Worm (Caenorhabditis elegans) whole organism, L2 larva: ENCODE data around the gene pac-1.

ENCODE experiments used
- F13H6.1 ChIP-seq: sonication (generic microtip); optimal IDR thresholded peaks from 2 replicates; lab custom pipeline; 2016; ENCODE audit warnings: missing genetic modification characterization, missing compliant biosample characterization
- alr-1 ChIP-seq: fragments of 150-350 bp; optimal IDR thresholded peaks from 2 replicates; lab custom pipeline; 2014; ENCODE audit warnings: missing biosample characterization, missing genetic modification characterization
- ama-1 ChIP-seq: fragments of 150-350 bp; optimal IDR thresholded peaks from 2 replicates; lab custom pipeline; 2018; ENCODE audit warnings: inconsistent platforms
- blmp-1 ChIP-seq: sonication (generic microtip); optimal IDR thresholded peaks from 2 replicates; lab custom pipeline; 2017; ENCODE audit warnings: missing genetic modification characterization, mild to moderate bottlenecking, missing compliant biosample characterization, antibody characterized with exemption, moderate library complexity; ENCODE audit not compliant: insufficient read depth
- crh-2 ChIP-seq: sonication (generic microtip); optimal IDR thresholded peaks from 2 replicates; lab custom pipeline; 2017; ENCODE audit warnings: missing biosample characterization, missing genetic modification characterization
- dmd-4 ChIP-seq: sonication (generic microtip); optimal IDR thresholded peaks from 2 replicates; lab custom pipeline; 2017; ENCODE audit warnings: missing biosample characterization, missing genetic modification characterization
- fos-1 ChIP-seq: fragments of 150-350 bp; optimal IDR thresholded peaks from 2 replicates; lab custom pipeline; 2014; ENCODE audit warnings: missing biosample characterization, missing genetic modification characterization
- lin-13 ChIP-seq: fragments of 150-350 bp; optimal IDR thresholded peaks from 2 replicates; lab custom pipeline; 2014; ENCODE audit warnings: missing biosample characterization, missing genetic modification reagents, missing genetic modification characterization
- lsy-2 ChIP-seq, 2 experiments: fragments of 150-350 bp in 1 of 2; sonication (generic microtip) in 1 of 2; optimal IDR thresholded peaks; 2 replicates each; lab custom pipeline; 2014 to 2017; ENCODE audit warnings: missing biosample characterization in 2 of 2, missing genetic modification characterization in 2 of 2
- mdl-1 ChIP-seq, 2 experiments: fragments of 150-350 bp in 1 of 2; sonication (generic microtip) in 1 of 2; optimal IDR thresholded peaks; 2 replicates each; lab custom pipeline; 2017; ENCODE audit warnings: missing biosample characterization in 2 of 2, missing genetic modification characterization in 2 of 2
- nhr-11 ChIP-seq: fragments of 150-350 bp; optimal IDR thresholded peaks from 2 replicates; lab custom pipeline; 2014; ENCODE audit warnings: missing biosample characterization, missing genetic modification characterization
- nhr-25 ChIP-seq: fragments of 150-350 bp; sonication (generic microtip); optimal IDR thresholded peaks from 3 replicates; lab custom pipeline; 2014; ENCODE audit warnings: missing biosample characterization, missing genetic modification characterization
- peb-1 ChIP-seq: fragments of 150-350 bp; optimal IDR thresholded peaks from 2 replicates; lab custom pipeline; 2014; ENCODE audit warnings: missing biosample characterization, missing genetic modification characterization
- sem-4 ChIP-seq: fragments of 150-350 bp; optimal IDR thresholded peaks from 2 replicates; lab custom pipeline; 2014; ENCODE audit warnings: missing biosample characterization, missing genetic modification reagents, missing genetic modification characterization
- snpc-4 ChIP-seq: fragments of 150-350 bp; optimal IDR thresholded peaks from 2 replicates; lab custom pipeline; 2014; ENCODE audit warnings: missing biosample characterization, missing genetic modification characterization
- zag-1 ChIP-seq: fragments of 150-350 bp; optimal IDR thresholded peaks from 2 replicates; lab custom pipeline; 2014; ENCODE audit warnings: missing biosample characterization, missing genetic modification characterization

The pac-1 gene

DNA sequence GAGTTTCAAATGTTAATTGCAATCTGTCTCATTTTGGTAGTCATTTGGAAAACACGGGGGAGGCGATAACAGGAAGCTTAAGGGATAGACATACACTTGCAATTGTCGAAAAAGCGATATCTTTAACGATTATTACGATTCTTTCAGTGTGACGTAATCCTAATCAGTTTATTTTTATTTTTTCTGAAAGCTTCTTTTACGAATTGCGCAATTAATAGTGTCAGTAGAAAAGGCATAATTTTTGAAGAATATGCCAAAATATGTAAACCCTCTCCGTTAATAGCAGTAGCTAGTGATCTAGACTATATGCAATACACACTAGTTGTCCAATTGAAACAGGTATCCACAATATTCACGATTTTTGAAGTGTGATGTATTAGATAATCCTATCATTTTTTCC, 65.6 kb downstream of the pac-1 start:
- no peak for TF ChIP-seq lsy-2 (tag; optimal IDR thresholded peaks at IDR 0.05; lab: Kevin White, UChicago)
- TF ChIP-seq nhr-25, result no peak
- TF ChIP-seq crh-2 (tag; lab: Kevin White, UChicago), result no peak

DNA sequence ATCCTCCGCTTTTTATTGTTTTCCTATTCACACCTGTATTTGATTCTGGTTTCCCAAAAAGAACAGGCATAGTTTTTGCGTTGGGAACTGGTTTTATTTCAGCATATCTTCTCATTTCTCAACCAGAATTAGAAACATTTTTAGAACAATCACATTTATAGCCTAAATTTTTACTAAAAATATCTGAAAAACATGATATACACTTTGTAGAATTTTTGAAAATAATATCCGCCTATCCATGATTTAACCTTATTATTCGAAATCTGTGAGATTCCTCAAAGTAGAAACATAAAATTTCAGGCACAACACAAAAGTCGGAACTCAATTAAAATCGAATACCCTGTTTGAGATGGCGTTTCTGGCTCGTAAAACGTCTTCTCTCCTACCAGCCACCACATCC, 66.0 kb downstream of the pac-1 start, which contains the start of gene acdh-6:
acdh-6 (plus strand) TSS at position 301 of the 400 bp plus-strand sequence.
- TF ChIP-seq F13H6.1 (tag; lab: Kevin White, UChicago), result no peak
- no peak for TF ChIP-seq lin-13
- no peak for TF ChIP-seq mdl-1 (tag; optimal IDR thresholded peaks at IDR 0.05; lab: Kevin White, UChicago)
- no peak for TF ChIP-seq peb-1
- no peak for TF ChIP-seq nhr-11 (tag; lab: Kevin White, UChicago)
- TF ChIP-seq lsy-2 (tag; optimal IDR thresholded peaks at IDR 0.05; lab: Kevin White, UChicago), result no peak
- TF ChIP-seq fos-1 (tag; lab: Kevin White, UChicago), result no peak
- TF ChIP-seq ama-1, result no peak
- no peak for TF ChIP-seq sem-4 (tag; lab: Kevin White, UChicago)
- no peak for TF ChIP-seq zag-1
- no peak for TF ChIP-seq snpc-4 (tag; lab: Kevin White, UChicago)

DNA sequence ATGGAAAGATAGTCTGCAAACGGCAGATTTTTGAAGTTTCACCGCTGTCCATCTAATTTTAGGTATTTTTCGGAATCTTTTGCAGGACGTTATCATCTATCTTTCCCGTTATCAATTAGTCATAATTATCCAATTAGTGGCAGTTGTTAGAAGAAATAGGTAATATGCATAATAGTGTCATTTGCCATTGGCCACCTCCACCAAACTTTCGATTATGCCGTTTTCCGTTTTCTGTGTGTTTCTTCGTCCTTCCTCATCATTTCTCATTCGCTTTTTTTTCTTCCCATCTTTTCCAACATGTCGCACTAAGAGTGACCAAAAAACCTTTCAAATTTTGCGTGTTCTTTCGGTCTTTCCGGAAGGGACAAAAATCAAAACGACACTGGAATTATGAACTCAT, 69.6 kb downstream of the pac-1 start:
- no peak for TF ChIP-seq ama-1
- TF ChIP-seq alr-1 (tag; lab: Kevin White, UChicago), result no peak
- no peak for TF ChIP-seq blmp-1 (tag; lab: Kevin White, UChicago)
- no peak for TF ChIP-seq dmd-4 (tag; lab: Kevin White, UChicago)
